Fruit fly (Drosophila melanogaster) whole organism: ENCODE results near the gene CG33127.

Experiments
- psq ChIP-seq: fragments of >200 bp; optimal IDR thresholded peaks from 2 replicates; lab custom pipeline; 2017
- usp ChIP-seq: fragments of >200 bp; optimal IDR thresholded peaks from 2 replicates; lab custom pipeline; 2017; ENCODE audit warnings: missing biosample characterization, missing genetic modification characterization, mixed read lengths

DNA sequence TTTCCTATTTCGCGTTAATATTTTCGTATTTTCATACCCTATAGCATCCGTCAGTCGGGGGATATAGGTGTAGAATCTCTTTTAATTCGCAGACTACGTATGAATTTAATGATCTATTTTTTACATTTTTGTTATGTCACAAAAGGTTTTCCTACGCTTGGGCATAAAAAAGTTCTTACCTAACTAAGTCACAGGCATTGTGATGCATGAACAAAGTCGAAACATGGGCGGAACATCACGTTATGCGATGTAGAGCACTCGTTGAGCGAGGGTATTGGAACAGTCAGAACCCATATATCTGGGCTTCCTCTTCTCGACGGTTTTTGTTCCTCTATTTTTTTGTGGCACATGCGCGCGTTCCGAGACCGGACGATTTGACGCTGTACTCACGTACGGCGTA lies 12.7 kb upstream of the CG33127 start:
- TF ChIP-seq psq, result no peak
- no peak for TF ChIP-seq usp
